Fruit fly (Drosophila melanogaster) whole organism, embryonic: Measurements from ENCODE around the gene Cyp303a1.

Experiments used
- B-H2 ChIP-seq: fragments of 200-800 bp; sonication (Bioruptor generic); optimal IDR thresholded peaks from 2 replicates; lab custom pipeline; 2018; ENCODE audit warnings: missing biosample characterization, mild to moderate bottlenecking, missing genetic modification characterization
- Bdp1 ChIP-seq: fragments of 200-800 bp; sonication (Bioruptor generic); optimal IDR thresholded peaks from 3 replicates; lab custom pipeline; 2016; ENCODE audit warnings: missing biosample characterization, missing genetic modification characterization
- Blimp-1 ChIP-seq: fragments of 200-800 bp; sonication (Bioruptor generic); optimal IDR thresholded peaks from 3 replicates; lab custom pipeline; 2018; ENCODE audit warnings: missing biosample characterization, missing genetic modification characterization, mild to moderate bottlenecking, moderate library complexity, missing genetic modification reagents
- CG10462 ChIP-seq: fragments of 200-800 bp; sonication (Bioruptor generic); optimal IDR thresholded peaks from 2 replicates; lab custom pipeline; 2016; ENCODE audit warnings: missing biosample characterization, missing genetic modification characterization
- CG12155 ChIP-seq: fragments of 200-800 bp; sonication (Bioruptor generic); optimal IDR thresholded peaks from 3 replicates; lab custom pipeline; 2016; ENCODE audit warnings: missing biosample characterization, missing genetic modification characterization
- CG12219 ChIP-seq: fragments of 200-800 bp; sonication (Bioruptor generic); optimal IDR thresholded peaks from 3 replicates; lab custom pipeline; 2018; ENCODE audit warnings: missing biosample characterization, mild to moderate bottlenecking, missing genetic modification characterization
- CG12744 ChIP-seq: fragments of 200-800 bp; sonication (Bioruptor generic); optimal IDR thresholded peaks from 2 replicates; lab custom pipeline; 2016; ENCODE audit warnings: missing biosample characterization, missing genetic modification characterization
- CG1647 ChIP-seq: fragments of 200-800 bp; sonication (Bioruptor generic); optimal IDR thresholded peaks from 3 replicates; lab custom pipeline; 2016; ENCODE audit warnings: missing biosample characterization, missing genetic modification characterization
- CG16863 ChIP-seq: fragments of 200-800 bp; sonication (Bioruptor generic); optimal IDR thresholded peaks from 3 replicates; lab custom pipeline; 2016; ENCODE audit warnings: missing biosample characterization, missing genetic modification characterization
- CG3281 ChIP-seq: fragments of 200-800 bp; sonication (Bioruptor generic); optimal IDR thresholded peaks from 3 replicates; lab custom pipeline; 2017; ENCODE audit warnings: missing biosample characterization, mild to moderate bottlenecking, missing genetic modification characterization
- CG3995 ChIP-seq: fragments of 200-800 bp; sonication (Bioruptor generic); optimal IDR thresholded peaks from 3 replicates; lab custom pipeline; 2016; ENCODE audit warnings: missing biosample characterization, missing genetic modification characterization
- CG4328 ChIP-seq: fragments of 200-800 bp; sonication (Bioruptor generic); optimal IDR thresholded peaks from 3 replicates; lab custom pipeline; 2017; ENCODE audit warnings: missing biosample characterization, missing genetic modification reagents, missing genetic modification characterization
- CG4707 ChIP-seq: fragments of 200-800 bp; sonication (Bioruptor generic); optimal IDR thresholded peaks from 2 replicates; lab custom pipeline; 2018; ENCODE audit warnings: missing biosample characterization, mild to moderate bottlenecking, missing genetic modification characterization, moderate library complexity
- CG7372 ChIP-seq: fragments of 200-800 bp; sonication (Bioruptor generic); IDR thresholded peaks from 2 replicates; pipeline ENCODE4 v1.3.6; 2022; ENCODE audit warnings: missing biosample characterization, missing genetic modification characterization
- CG8290 ChIP-seq, 3 experiments: fragments of 200-800 bp; sonication (Bioruptor generic); optimal IDR thresholded peaks; 2 replicates each; lab custom pipeline; 2016 to 2019; ENCODE audit warnings: missing biosample characterization in 3 of 3, missing genetic modification characterization in 3 of 3, mild to moderate bottlenecking in 2 of 3, moderate library complexity in 1 of 3
- CHES-1-like ChIP-seq: fragments of 200-800 bp; sonication (Bioruptor generic); optimal IDR thresholded peaks from 2 replicates; lab custom pipeline; 2016; ENCODE audit warnings: missing biosample characterization, missing genetic modification characterization
- Camta ChIP-seq: fragments of 200-800 bp; sonication (Bioruptor generic); optimal IDR thresholded peaks from 2 replicates; lab custom pipeline; 2016; ENCODE audit warnings: missing biosample characterization, missing genetic modification characterization
- CrebB ChIP-seq: fragments of 200-800 bp; sonication (Bioruptor generic); optimal IDR thresholded peaks from 3 replicates; lab custom pipeline; 2018; ENCODE audit warnings: missing biosample characterization, mild to moderate bottlenecking, missing genetic modification characterization
- D19B ChIP-seq: fragments of 200-800 bp; sonication (Bioruptor generic); optimal IDR thresholded peaks from 2 replicates; lab custom pipeline; 2017; ENCODE audit warnings: missing biosample characterization, mild to moderate bottlenecking, missing genetic modification characterization
- Dip2 ChIP-seq: fragments of 200-800 bp; sonication (Bioruptor generic); IDR thresholded peaks from 2 replicates; pipeline ENCODE4 v1.3.6; 2022; ENCODE audit warnings: missing biosample characterization, missing genetic modification characterization
- Ets65A ChIP-seq: fragments of 200-800 bp; sonication (Bioruptor generic); peaks from one replicate; lab custom pipeline; 2016; ENCODE audit warnings: missing biosample characterization, missing genetic modification characterization
- HLH4C ChIP-seq: fragments of 200-800 bp; sonication (Bioruptor generic); IDR thresholded peaks from 3 replicates; pipeline ENCODE4 v1.3.6; 2022; ENCODE audit warnings: missing biosample characterization, missing genetic modification characterization; ENCODE audit not compliant: partially characterized antibody
- Hr51 ChIP-seq, 2 experiments: fragments of 200-800 bp; sonication (Bioruptor generic); optimal IDR thresholded peaks; 2 replicates in 1 of 2; 3 replicates in 1 of 2; lab custom pipeline; 2016 to 2018; ENCODE audit warnings: missing biosample characterization in 2 of 2, missing genetic modification characterization in 2 of 2, mild to moderate bottlenecking in 1 of 2, moderate library complexity in 1 of 2
- Hsf ChIP-seq: fragments of 200-800 bp; sonication (Bioruptor generic); optimal IDR thresholded peaks from 3 replicates; lab custom pipeline; 2016; ENCODE audit warnings: missing biosample characterization, missing genetic modification characterization
- Meics ChIP-seq: fragments of 200-800 bp; sonication (Bioruptor generic); optimal IDR thresholded peaks from 2 replicates; lab custom pipeline; 2017; ENCODE audit warnings: missing biosample characterization, mild to moderate bottlenecking, missing genetic modification characterization
- Myb ChIP-seq: fragments of 200-800 bp; sonication (Bioruptor generic); optimal IDR thresholded peaks from 2 replicates; lab custom pipeline; 2016; ENCODE audit warnings: missing biosample characterization, missing genetic modification characterization
- Nf-YB ChIP-seq: fragments of 200-800 bp; sonication (Bioruptor generic); optimal IDR thresholded peaks from 3 replicates; lab custom pipeline; 2019; ENCODE audit warnings: missing biosample characterization, mild to moderate bottlenecking, missing genetic modification characterization, moderate library complexity
- NfI ChIP-seq: fragments of 200-800 bp; sonication (Bioruptor generic); optimal IDR thresholded peaks from 3 replicates; lab custom pipeline; 2018; ENCODE audit warnings: missing biosample characterization, mild to moderate bottlenecking, missing genetic modification characterization, moderate library complexity
- Side ChIP-seq: fragments of 200-800 bp; sonication (Bioruptor generic); optimal IDR thresholded peaks from 2 replicates; lab custom pipeline; 2016; ENCODE audit warnings: missing biosample characterization, missing genetic modification characterization
- Six4 ChIP-seq: fragments of 200-800 bp; sonication (Bioruptor generic); optimal IDR thresholded peaks from 2 replicates; lab custom pipeline; 2016; ENCODE audit warnings: missing biosample characterization, missing genetic modification characterization
- Sry-δ ChIP-seq: fragments of 200-800 bp; sonication (Bioruptor generic); optimal IDR thresholded peaks from 2 replicates; lab custom pipeline; 2016; ENCODE audit warnings: missing biosample characterization, missing genetic modification characterization
- Vsx1 ChIP-seq: fragments of 200-800 bp; sonication (Bioruptor generic); optimal IDR thresholded peaks from 2 replicates; lab custom pipeline; 2017; ENCODE audit warnings: missing biosample characterization, mild to moderate bottlenecking, missing genetic modification characterization, missing genetic modification reagents
- Xbp1 ChIP-seq: fragments of 200-800 bp; sonication (Bioruptor generic); optimal IDR thresholded peaks from 3 replicates; lab custom pipeline; 2016; ENCODE audit warnings: missing biosample characterization, mild to moderate bottlenecking, missing genetic modification characterization
- abd-A ChIP-seq: fragments of 200-800 bp; sonication (Bioruptor generic); optimal IDR thresholded peaks from 3 replicates; lab custom pipeline; 2019; ENCODE audit warnings: missing biosample characterization, mild to moderate bottlenecking, missing genetic modification characterization, moderate library complexity
- chinmo ChIP-seq: fragments of 200-800 bp; sonication (Bioruptor generic); IDR thresholded peaks from 4 replicates; pipeline ENCODE4 v1.3.6; 2022; ENCODE audit warnings: missing biosample characterization, missing genetic modification characterization; ENCODE audit not compliant: partially characterized antibody
- disco-r ChIP-seq: fragments of 200-800 bp; sonication (Bioruptor generic); optimal IDR thresholded peaks from 2 replicates; lab custom pipeline; 2016; ENCODE audit warnings: missing biosample characterization, missing genetic modification characterization
- ftz-f1 ChIP-seq: fragments of 200-800 bp; sonication (Bioruptor generic); optimal IDR thresholded peaks from 2 replicates; lab custom pipeline; 2016; ENCODE audit warnings: missing biosample characterization, missing genetic modification characterization
- ham ChIP-seq: fragments of 200-800 bp; sonication (Bioruptor generic); IDR thresholded peaks from 2 replicates; pipeline ENCODE4 v1.3.6; 2022; ENCODE audit warnings: missing biosample characterization, missing genetic modification characterization
- mirr ChIP-seq: fragments of 200-800 bp; sonication (Bioruptor generic); optimal IDR thresholded peaks from 3 replicates; lab custom pipeline; 2018; ENCODE audit warnings: missing biosample characterization, mild to moderate bottlenecking, missing genetic modification characterization
- nau ChIP-seq: fragments of 200-800 bp; sonication (Bioruptor generic); optimal IDR thresholded peaks from 3 replicates; lab custom pipeline; 2017; ENCODE audit warnings: missing biosample characterization, mild to moderate bottlenecking, missing genetic modification characterization, missing genetic modification reagents
- nom ChIP-seq: fragments of 200-800 bp; sonication (Bioruptor generic); optimal IDR thresholded peaks from 2 replicates; lab custom pipeline; 2017; ENCODE audit warnings: missing biosample characterization, missing genetic modification characterization, mild to moderate bottlenecking, moderate library complexity, missing genetic modification reagents
- pnt ChIP-seq: fragments of 200-800 bp; sonication (Bioruptor generic); optimal IDR thresholded peaks from 3 replicates; lab custom pipeline; 2016; ENCODE audit warnings: missing biosample characterization, missing genetic modification characterization
- tio ChIP-seq: fragments of 200-800 bp; sonication (Bioruptor generic); optimal IDR thresholded peaks from 2 replicates; lab custom pipeline; 2017; ENCODE audit warnings: missing biosample characterization, missing genetic modification characterization, inconsistent platforms
- twi ChIP-seq: fragments of 200-800 bp; optimal IDR thresholded peaks from 2 replicates; lab custom pipeline; 2019; ENCODE audit warnings: missing biosample characterization, mild to moderate bottlenecking, missing genetic modification characterization, moderate library complexity
- wek ChIP-seq: fragments of 200-800 bp; sonication (Bioruptor generic); optimal IDR thresholded peaks from 3 replicates; lab custom pipeline; 2018; ENCODE audit warnings: missing biosample characterization, mild to moderate bottlenecking, missing genetic modification characterization, moderate library complexity
- zf30C ChIP-seq: fragments of 200-800 bp; sonication (Bioruptor generic); optimal IDR thresholded peaks from 3 replicates; lab custom pipeline; 2018; ENCODE audit warnings: missing biosample characterization, mild to moderate bottlenecking, missing genetic modification characterization
- zfh2 ChIP-seq: fragments of 200-800 bp; sonication (Bioruptor generic); optimal IDR thresholded peaks from 2 replicates; lab custom pipeline; 2016; ENCODE audit warnings: missing biosample characterization, missing genetic modification characterization

The Cyp303a1 gene

dm6 chr2L:16284306-16285299 is 9.4 kb upstream of the Cyp303a1 start (continued):
- TF ChIP-seq CG8290 (GFP tag; optimal IDR thresholded peaks at IDR 0.05; lab: Kevin White, UChicago) (no peak), CG8290 (tag; optimal IDR thresholded peaks at IDR 0.05; lab: Kevin White, UChicago) (peak in 1 of 2 experiments; percentile 66), Ets65A (peak; percentile 92), CG4707 (GFP tag; lab: Kevin White, UChicago) (peak; percentile 58), Myb (GFP tag; lab: Kevin White, UChicago) (peak; percentile 3), Six4 (GFP tag; lab: Kevin White, UChicago) (no peak), CG12744 (GFP tag; lab: Kevin White, UChicago) (peak; percentile 13), Bdp1 (GFP tag; lab: Kevin White, UChicago) (no peak), Nf-YB (peak; percentile 18), CG3281 (GFP tag; lab: Kevin White, UChicago) (peak; percentile 83), Sry-δ (GFP tag; lab: Kevin White, UChicago) (peak; percentile 17), Side (GFP tag; lab: Kevin White, UChicago) (peak; percentile 63), twi (tag; lab: Kevin White, UChicago) (peak; percentile 4), nau (GFP tag; lab: Kevin White, UChicago) (peak; percentile 51), CG12155 (GFP tag; lab: Kevin White, UChicago) (peak; percentile 34), ham (no peak), Camta (GFP tag; lab: Kevin White, UChicago) (peak; percentile 34), Hsf (peak; percentile 48), CHES-1-like (GFP tag; lab: Kevin White, UChicago) (peak; percentile 4), Meics (GFP tag; lab: Kevin White, UChicago) (peak; percentile 68), CG12219 (GFP tag; lab: Kevin White, UChicago) (peak; percentile 47), mirr (GFP tag; lab: Kevin White, UChicago) (peak; percentile 52), tio (peak; percentile 26), CG7372 (GFP tag; lab: Robert Waterston, UW) (no peak), chinmo (GFP tag; lab: Robert Waterston, UW) (no peak), zfh2 (GFP tag; lab: Kevin White, UChicago) (peak; percentile 56), abd-A (tag; lab: Kevin White, UChicago) (peak; percentile 54), Dip2 (GFP tag; lab: Robert Waterston, UW) (no peak), HLH4C (GFP tag; lab: Robert Waterston, UW) (no peak), CG3995 (peak; percentile 5), wek (GFP tag; lab: Kevin White, UChicago) (peak; percentile 69), Blimp-1 (GFP tag; lab: Kevin White, UChicago) (peak; percentile 13), CrebB (tag; lab: Kevin White, UChicago) (peak; percentile 57), B-H2 (GFP tag; lab: Kevin White, UChicago) (no peak), Vsx1 (GFP tag; lab: Kevin White, UChicago) (peak; percentile 40), disco-r (GFP tag; lab: Kevin White, UChicago) (peak; percentile 47), CG1647 (GFP tag; lab: Kevin White, UChicago) (peak; percentile 0), pnt (no peak), nom (GFP tag; lab: Kevin White, UChicago) (peak; percentile 84), CG16863 (GFP tag; lab: Kevin White, UChicago) (peak; percentile 5), Hr51 (GFP tag; optimal IDR thresholded peaks at IDR 0.05; lab: Kevin White, UChicago) (peak; percentile 10 to 72), CG4328 (GFP tag; lab: Kevin White, UChicago) (peak; percentile 25), NfI (GFP tag; lab: Kevin White, UChicago) (peak; percentile 42), CG10462 (GFP tag; lab: Kevin White, UChicago) (peak; percentile 2), zf30C (GFP tag; lab: Kevin White, UChicago) (no peak), ftz-f1 (GFP tag; lab: Kevin White, UChicago) (peak; percentile 31), D19B (GFP tag; lab: Kevin White, UChicago) (peak; percentile 46), Xbp1 (GFP tag; lab: Kevin White, UChicago) (peak; percentile 36)
